Fruit fly (Drosophila melanogaster): ENCODE data around the gene intr.

intr gene

dm6 chr3R:28819555-28820305 lies 29.4 kb downstream of the intr start, which contains the start of the genes CG1523 and CG1647:
Gene CG1523 (minus strand): TSS chr3R:28819668.
Gene CG1647 (plus strand): TSS chr3R:28820221.
- TF ChIP-seq Myc (optimal IDR thresholded peaks at IDR 0.05), result no peak
- TF ChIP-seq ttk (optimal IDR thresholded peaks at IDR 0.05), result no peak
- no peak for TF ChIP-seq Sin3A (optimal IDR thresholded peaks at IDR 0.05)
- TF ChIP-seq psq (optimal IDR thresholded peaks at IDR 0.05), result no peak
- TF ChIP-seq insv (optimal IDR thresholded peaks at IDR 0.05), result no peak
- no peak for TF ChIP-seq h (optimal IDR thresholded peaks at IDR 0.05)

- TF ChIP-seq h (optimal IDR thresholded peaks at IDR 0.05) (no peak), Sin3A (optimal IDR thresholded peaks at IDR 0.05) (no peak), psq (optimal IDR thresholded peaks at IDR 0.05) (no peak), ttk (optimal IDR thresholded peaks at IDR 0.05) (no peak), insv (optimal IDR thresholded peaks at IDR 0.05) (no peak), Myc (optimal IDR thresholded peaks at IDR 0.05) (no peak)
Measured at dm6 chr3R:28827222-28827621, 36.9 kb downstream of the intr start.

- no peak for TF ChIP-seq ttk (optimal IDR thresholded peaks at IDR 0.05)
- no peak for TF ChIP-seq h (optimal IDR thresholded peaks at IDR 0.05)
- no peak for TF ChIP-seq Myc (optimal IDR thresholded peaks at IDR 0.05)
- TF ChIP-seq insv (optimal IDR thresholded peaks at IDR 0.05), result no peak
- TF ChIP-seq psq (optimal IDR thresholded peaks at IDR 0.05), result no peak
- TF ChIP-seq Sin3A (optimal IDR thresholded peaks at IDR 0.05), result no peak
Measured at dm6 chr3R:28829328-28829916, 39.1 kb downstream of the intr start.

dm6 chr3R:28830746-28831145 lies 40.4 kb downstream of the intr start:
- TF ChIP-seq Sin3A (optimal IDR thresholded peaks at IDR 0.05), result no peak
- TF ChIP-seq Myc (optimal IDR thresholded peaks at IDR 0.05), result no peak
- TF ChIP-seq insv (optimal IDR thresholded peaks at IDR 0.05), result no peak
- no peak for TF ChIP-seq psq (optimal IDR thresholded peaks at IDR 0.05)
- no peak for TF ChIP-seq h (optimal IDR thresholded peaks at IDR 0.05)
- TF ChIP-seq ttk (optimal IDR thresholded peaks at IDR 0.05), result no peak

- TF ChIP-seq ttk (optimal IDR thresholded peaks at IDR 0.05), result no peak
- no peak for TF ChIP-seq psq (optimal IDR thresholded peaks at IDR 0.05)
- no peak for TF ChIP-seq Myc (optimal IDR thresholded peaks at IDR 0.05)
- TF ChIP-seq Sin3A (optimal IDR thresholded peaks at IDR 0.05), result no peak
- TF ChIP-seq insv (optimal IDR thresholded peaks at IDR 0.05), result no peak
- no peak for TF ChIP-seq h (optimal IDR thresholded peaks at IDR 0.05)
Measured at dm6 chr3R:28831172-28831571, 40.9 kb downstream of the intr start.

- no peak for TF ChIP-seq psq (optimal IDR thresholded peaks at IDR 0.05)
- TF ChIP-seq h (optimal IDR thresholded peaks at IDR 0.05), result no peak
- no peak for TF ChIP-seq Myc (optimal IDR thresholded peaks at IDR 0.05)
- no peak for TF ChIP-seq ttk (optimal IDR thresholded peaks at IDR 0.05)
- TF ChIP-seq insv (optimal IDR thresholded peaks at IDR 0.05), result no peak
- no peak for TF ChIP-seq Sin3A (optimal IDR thresholded peaks at IDR 0.05)
Measured at dm6 chr3R:28831626-28832267, 41.4 kb downstream of the intr start, which contains the start of gene WASp. Gene WASp (minus strand): TSS chr3R:28832024.

dm6 chr3R:28840620-28841019 lies 50.3 kb downstream of the intr start:
- TF ChIP-seq psq (optimal IDR thresholded peaks at IDR 0.05) (no peak), insv (optimal IDR thresholded peaks at IDR 0.05) (no peak)

All from Kc167 (cell line).